Worm (Caenorhabditis elegans) whole organism, L2 larva: ENCODE results near the gene sec-24.1.

Experiments
- C34F6.9 ChIP-seq: fragments of 150-350 bp; optimal IDR thresholded peaks from 2 replicates; lab custom pipeline; 2014; ENCODE audit warnings: missing biosample characterization, missing genetic modification characterization
- F13H6.1 ChIP-seq: sonication (generic microtip); optimal IDR thresholded peaks from 2 replicates; lab custom pipeline; 2016; ENCODE audit warnings: missing genetic modification characterization, missing compliant biosample characterization
- R02D3.7 ChIP-seq: fragments of 150-350 bp; optimal IDR thresholded peaks from 2 replicates; lab custom pipeline; 2014; ENCODE audit warnings: missing biosample characterization, missing genetic modification characterization
- Y55F3AM.14 ChIP-seq: fragments of 200-800 bp; sonication (Bioruptor generic); optimal IDR thresholded peaks from 2 replicates; lab custom pipeline; 2018; ENCODE audit warnings: mild to moderate bottlenecking, missing genetic modification characterization, missing compliant biosample characterization
- ZK546.5 ChIP-seq: sonication (generic microtip); optimal IDR thresholded peaks from 2 replicates; lab custom pipeline; 2017; ENCODE audit warnings: missing biosample characterization, missing genetic modification characterization
- ama-1 ChIP-seq: fragments of 150-350 bp; optimal IDR thresholded peaks from 2 replicates; lab custom pipeline; 2018; ENCODE audit warnings: inconsistent platforms
- blmp-1 ChIP-seq: sonication (generic microtip); optimal IDR thresholded peaks from 2 replicates; lab custom pipeline; 2017; ENCODE audit warnings: missing genetic modification characterization, mild to moderate bottlenecking, missing compliant biosample characterization, antibody characterized with exemption, moderate library complexity; ENCODE audit not compliant: insufficient read depth
- ceh-16 ChIP-seq: fragments of 150-350 bp; optimal IDR thresholded peaks from 2 replicates; lab custom pipeline; 2014; ENCODE audit warnings: missing biosample characterization, missing genetic modification characterization
- crh-2 ChIP-seq: sonication (generic microtip); optimal IDR thresholded peaks from 2 replicates; lab custom pipeline; 2017; ENCODE audit warnings: missing biosample characterization, missing genetic modification characterization
- dmd-4 ChIP-seq: sonication (generic microtip); optimal IDR thresholded peaks from 2 replicates; lab custom pipeline; 2017; ENCODE audit warnings: missing biosample characterization, missing genetic modification characterization
- elt-1 ChIP-seq: fragments of 150-350 bp; optimal IDR thresholded peaks from 2 replicates; lab custom pipeline; 2014; ENCODE audit warnings: missing biosample characterization, missing genetic modification characterization
- fos-1 ChIP-seq: fragments of 150-350 bp; optimal IDR thresholded peaks from 2 replicates; lab custom pipeline; 2014; ENCODE audit warnings: missing biosample characterization, missing genetic modification characterization
- lin-11 ChIP-seq: fragments of 150-350 bp; sonication (generic microtip); optimal IDR thresholded peaks from 2 replicates; lab custom pipeline; 2014; ENCODE audit warnings: missing biosample characterization, missing genetic modification characterization, inconsistent platforms, mixed read lengths
- lin-13 ChIP-seq: fragments of 150-350 bp; optimal IDR thresholded peaks from 2 replicates; lab custom pipeline; 2014; ENCODE audit warnings: missing biosample characterization, missing genetic modification reagents, missing genetic modification characterization
- lin-39 ChIP-seq: fragments of 150-350 bp; optimal IDR thresholded peaks from 2 replicates; lab custom pipeline; 2014; ENCODE audit warnings: missing biosample characterization, missing genetic modification reagents, missing genetic modification characterization
- lsy-2 ChIP-seq, 2 experiments: fragments of 150-350 bp in 1 of 2; sonication (generic microtip) in 1 of 2; optimal IDR thresholded peaks; 2 replicates each; lab custom pipeline; 2014 to 2017; ENCODE audit warnings: missing biosample characterization in 2 of 2, missing genetic modification characterization in 2 of 2
- mab-5 ChIP-seq: fragments of 150-350 bp; optimal IDR thresholded peaks from 2 replicates; lab custom pipeline; 2014; ENCODE audit warnings: missing biosample characterization, missing genetic modification characterization
- mbf-1 ChIP-seq: sonication (generic microtip); optimal IDR thresholded peaks from 2 replicates; lab custom pipeline; 2017; ENCODE audit warnings: missing biosample characterization, missing genetic modification characterization
- mdl-1 ChIP-seq, 2 experiments: fragments of 150-350 bp in 1 of 2; sonication (generic microtip) in 1 of 2; optimal IDR thresholded peaks; 2 replicates each; lab custom pipeline; 2017; ENCODE audit warnings: missing biosample characterization in 2 of 2, missing genetic modification characterization in 2 of 2
- nhr-11 ChIP-seq: fragments of 150-350 bp; optimal IDR thresholded peaks from 2 replicates; lab custom pipeline; 2014; ENCODE audit warnings: missing biosample characterization, missing genetic modification characterization
- nhr-12 ChIP-seq: fragments of 150-350 bp; optimal IDR thresholded peaks from 2 replicates; lab custom pipeline; 2014; ENCODE audit warnings: missing biosample characterization, missing genetic modification characterization
- nhr-129 ChIP-seq: fragments of 150-350 bp; optimal IDR thresholded peaks from 2 replicates; lab custom pipeline; 2014; ENCODE audit warnings: missing biosample characterization, missing genetic modification characterization
- nhr-25 ChIP-seq: fragments of 150-350 bp; sonication (generic microtip); optimal IDR thresholded peaks from 3 replicates; lab custom pipeline; 2014; ENCODE audit warnings: missing biosample characterization, missing genetic modification characterization
- nhr-6 ChIP-seq: fragments of 150-350 bp; optimal IDR thresholded peaks from 2 replicates; lab custom pipeline; 2014; ENCODE audit warnings: missing biosample characterization, missing genetic modification characterization
- nhr-77 ChIP-seq: fragments of 150-350 bp; optimal IDR thresholded peaks from 2 replicates; lab custom pipeline; 2014; ENCODE audit warnings: missing biosample characterization, missing genetic modification characterization
- peb-1 ChIP-seq: fragments of 150-350 bp; optimal IDR thresholded peaks from 2 replicates; lab custom pipeline; 2014; ENCODE audit warnings: missing biosample characterization, missing genetic modification characterization
- sem-4 ChIP-seq: fragments of 150-350 bp; optimal IDR thresholded peaks from 2 replicates; lab custom pipeline; 2014; ENCODE audit warnings: missing biosample characterization, missing genetic modification reagents, missing genetic modification characterization
- skn-1 ChIP-seq: sonication (generic microtip); optimal IDR thresholded peaks from 2 replicates; lab custom pipeline; 2017; ENCODE audit warnings: missing biosample characterization, missing genetic modification characterization
- sma-3 ChIP-seq: sonication (generic microtip); optimal IDR thresholded peaks from 2 replicates; lab custom pipeline; 2016; ENCODE audit warnings: missing genetic modification reagents, missing genetic modification characterization, missing compliant biosample characterization
- unc-55 ChIP-seq: fragments of 150-350 bp; sonication (generic microtip); optimal IDR thresholded peaks from 3 replicates; lab custom pipeline; 2014; ENCODE audit warnings: missing biosample characterization, missing genetic modification reagents, missing genetic modification characterization
- unc-62 ChIP-seq: fragments of 150-350 bp; optimal IDR thresholded peaks from 2 replicates; lab custom pipeline; 2014; ENCODE audit warnings: missing biosample characterization, missing genetic modification reagents, missing genetic modification characterization
- zag-1 ChIP-seq: fragments of 150-350 bp; optimal IDR thresholded peaks from 2 replicates; lab custom pipeline; 2014; ENCODE audit warnings: missing biosample characterization, missing genetic modification characterization
- ztf-11 ChIP-seq: sonication (generic microtip); optimal IDR thresholded peaks from 2 replicates; lab custom pipeline; 2017; ENCODE audit warnings: missing biosample characterization, missing genetic modification characterization
- ztf-4 ChIP-seq: fragments of 150-350 bp; optimal IDR thresholded peaks from 2 replicates; lab custom pipeline; 2014; ENCODE audit warnings: missing biosample characterization, missing genetic modification characterization

The sec-24.1 gene

ce11 chrIV:11578492-11578891 is 12.5 kb upstream of the sec-24.1 start, which contains the start of gene rib-1:
Gene rib-1 (plus strand): TSS chrIV:11578792.
- no peak for TF ChIP-seq lin-13 (GFP tag; lab: Kevin White, UChicago)
- TF ChIP-seq nhr-12 = no peak
- TF ChIP-seq unc-55 (GFP tag; lab: Kevin White, UChicago) = no peak
- no peak for TF ChIP-seq dmd-4 (tag; lab: Kevin White, UChicago)
- TF ChIP-seq ama-1 (lab: Kevin White, UChicago) = no peak
- no peak for TF ChIP-seq lsy-2 (tag; optimal IDR thresholded peaks at IDR 0.05; lab: Kevin White, UChicago)
- no peak for TF ChIP-seq elt-1
- TF ChIP-seq Y55F3AM.14 (GFP tag; lab: Kevin White, UChicago) = no peak
- no peak for TF ChIP-seq ztf-4 (tag; lab: Kevin White, UChicago)
- TF ChIP-seq mdl-1 (tag; optimal IDR thresholded peaks at IDR 0.05; lab: Kevin White, UChicago) = no peak
- TF ChIP-seq R02D3.7 (tag; lab: Kevin White, UChicago) = no peak
- TF ChIP-seq unc-62 (GFP tag; lab: Kevin White, UChicago) = no peak
- TF ChIP-seq skn-1 (tag; lab: Kevin White, UChicago) = no peak
- TF ChIP-seq zag-1 (tag; lab: Kevin White, UChicago) = no peak
- no peak for TF ChIP-seq blmp-1 (tag; lab: Kevin White, UChicago)
- TF ChIP-seq C34F6.9 = no peak
- TF ChIP-seq ZK546.5 (tag; lab: Kevin White, UChicago) = no peak
- no peak for TF ChIP-seq peb-1 (tag; lab: Kevin White, UChicago)

ce11 chrIV:11574331-11574730 is 8.3 kb upstream of the sec-24.1 start:
- TF ChIP-seq lin-13 (GFP tag; lab: Kevin White, UChicago) = no peak
- no peak for TF ChIP-seq nhr-12
- no peak for TF ChIP-seq unc-62 (GFP tag; lab: Kevin White, UChicago)
- no peak for TF ChIP-seq lin-11 (tag; lab: Kevin White, UChicago)

- TF ChIP-seq mab-5 (tag; lab: Kevin White, UChicago) (peak; percentile 61), lsy-2 (tag; optimal IDR thresholded peaks at IDR 0.05; lab: Kevin White, UChicago) (peak in 1 of 2 experiments; percentile 21), F13H6.1 (tag; lab: Kevin White, UChicago) (peak; percentile 35), elt-1 (no peak)
These were observed 6.5 kb upstream of the sec-24.1 start for ce11 chrIV:11572524-11572923.

- TF ChIP-seq mab-5 (tag; lab: Kevin White, UChicago) = no peak
- peak; percentile 12 for TF ChIP-seq F13H6.1 (tag; lab: Kevin White, UChicago)
- peak; percentile 24 for TF ChIP-seq Y55F3AM.14 (GFP tag; lab: Kevin White, UChicago)
- no peak for TF ChIP-seq lin-13 (GFP tag; lab: Kevin White, UChicago)
- peak; percentile 27 for TF ChIP-seq sma-3 (GFP tag; lab: Kevin White, UChicago)
- TF ChIP-seq nhr-129 (tag; lab: Kevin White, UChicago) = peak; percentile 63
- peak; percentile 47 for TF ChIP-seq fos-1
- TF ChIP-seq sem-4 = peak; percentile 10
- TF ChIP-seq nhr-25 = peak; percentile 45
- TF ChIP-seq ceh-16 (tag; lab: Kevin White, UChicago) = peak; percentile 29
These were observed 5.4 kb upstream of the sec-24.1 start for ce11 chrIV:11571374-11571839.

DNA sequence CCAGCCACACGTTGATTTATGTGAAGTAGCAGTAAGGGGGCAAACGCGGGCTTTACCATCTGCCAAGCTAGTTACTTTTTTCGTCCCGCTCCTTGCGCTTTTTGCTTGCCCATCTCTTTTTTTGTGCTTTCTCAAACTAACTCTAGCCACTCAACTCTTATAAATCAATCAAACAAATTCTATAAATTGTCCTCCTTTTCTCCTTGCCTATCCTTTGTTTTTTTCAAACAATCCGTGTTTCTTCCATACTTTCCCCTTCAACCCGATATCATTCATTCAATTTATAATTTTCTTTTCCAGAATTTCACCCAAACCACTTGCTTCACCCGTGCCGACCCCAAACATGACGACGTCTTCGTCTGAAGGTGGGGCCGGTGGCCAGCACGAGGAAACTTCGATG is 4.2 kb upstream of the sec-24.1 start, which contains the start of gene srgp-1:
srgp-1 (plus strand) TSS at position 301 of the 400 bp plus-strand sequence.
- no peak for TF ChIP-seq R02D3.7 (tag; lab: Kevin White, UChicago)
- no peak for TF ChIP-seq nhr-11 (tag; lab: Kevin White, UChicago)
- no peak for TF ChIP-seq mdl-1 (tag; optimal IDR thresholded peaks at IDR 0.05; lab: Kevin White, UChicago)
- no peak for TF ChIP-seq ztf-11 (tag; lab: Kevin White, UChicago)
- TF ChIP-seq fos-1 = no peak
- no peak for TF ChIP-seq zag-1 (tag; lab: Kevin White, UChicago)
- no peak for TF ChIP-seq lin-13 (GFP tag; lab: Kevin White, UChicago)
- TF ChIP-seq lin-39 (tag; lab: Kevin White, UChicago) = no peak
- no peak for TF ChIP-seq sma-3 (GFP tag; lab: Kevin White, UChicago)
- no peak for TF ChIP-seq nhr-129 (tag; lab: Kevin White, UChicago)
- no peak for TF ChIP-seq dmd-4 (tag; lab: Kevin White, UChicago)
- TF ChIP-seq ama-1 (lab: Kevin White, UChicago) = no peak
- no peak for TF ChIP-seq unc-55 (GFP tag; lab: Kevin White, UChicago)
- TF ChIP-seq mbf-1 = no peak
- no peak for TF ChIP-seq ceh-16 (tag; lab: Kevin White, UChicago)
- TF ChIP-seq crh-2 (tag; lab: Kevin White, UChicago) = no peak
- TF ChIP-seq nhr-77 (tag; lab: Kevin White, UChicago) = no peak
- no peak for TF ChIP-seq C34F6.9
- TF ChIP-seq nhr-6 (tag; lab: Kevin White, UChicago) = no peak
- TF ChIP-seq peb-1 (tag; lab: Kevin White, UChicago) = no peak
- TF ChIP-seq, all 48 proteins: peak for 0
